Worm (Caenorhabditis elegans): ENCODE measurements around the gene srt-41.

Gene srt-41

DNA sequence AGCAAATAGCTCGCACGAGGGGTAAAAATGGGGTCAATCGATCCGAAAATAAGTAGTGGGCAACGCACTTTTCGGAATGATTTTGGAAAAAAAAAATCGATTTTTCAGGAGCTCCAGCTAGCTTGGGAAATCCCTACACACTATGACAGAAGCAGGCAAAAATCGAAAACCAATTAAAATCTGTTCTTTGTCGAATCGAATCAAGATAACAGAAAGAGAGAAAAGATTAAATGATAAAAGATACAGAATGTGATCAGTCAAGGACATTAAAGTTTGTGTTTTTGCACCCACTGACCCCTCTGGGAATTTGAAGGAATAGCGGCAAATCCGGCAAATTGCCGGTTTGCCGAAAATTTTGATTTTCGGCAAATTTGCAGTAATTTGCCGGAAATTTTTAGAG, 35.5 kb downstream of the srt-41 start:
- TF ChIP-seq drap-1 (GFP tag; optimal IDR thresholded peaks at IDR 0.05): no peak
- TF ChIP-seq mls-2 (tag; optimal IDR thresholded peaks at IDR 0.05): no peak
- TF ChIP-seq unc-120 (tag; optimal IDR thresholded peaks at IDR 0.05; ENCODE audit: poor library complexity, severe bottlenecking): no peak
- TF ChIP-seq cnd-1 (tag; optimal IDR thresholded peaks at IDR 0.05): no peak
- no peak for TF ChIP-seq lin-13 (tag; optimal IDR thresholded peaks at IDR 0.05)
- TF ChIP-seq flh-1 (GFP tag; optimal IDR thresholded peaks at IDR 0.05): no peak
- no peak for TF ChIP-seq nhr-237 (tag; optimal IDR thresholded peaks at IDR 0.05)

DNA sequence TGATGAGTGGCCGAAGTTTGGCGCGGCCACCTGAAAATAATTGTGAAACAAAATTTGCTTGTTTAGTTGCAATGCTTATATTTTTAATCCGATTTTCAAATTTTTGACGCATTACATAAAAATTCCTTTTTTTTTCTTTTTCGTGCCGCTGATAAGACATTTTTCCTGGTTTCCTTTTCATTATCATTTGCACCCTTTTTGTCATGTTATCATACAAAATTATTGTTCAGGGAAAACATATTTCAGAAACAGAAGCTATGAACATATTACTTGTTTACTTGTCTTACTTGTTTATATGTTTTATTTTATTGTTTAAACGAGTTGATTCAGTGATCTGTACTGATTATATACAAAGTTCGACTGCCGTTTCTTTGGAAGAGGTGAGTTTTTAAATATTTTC, 42.3 kb downstream of the srt-41 start, which contains the start of gene clec-205:
TSS of gene clec-205 (plus strand) at position 212 of the 400 bp plus-strand sequence.
- TF ChIP-seq nhr-12 (tag; optimal IDR thresholded peaks at IDR 0.05) (no peak), mls-2 (tag; optimal IDR thresholded peaks at IDR 0.05) (no peak), ceh-39 (tag; optimal IDR thresholded peaks at IDR 0.05) (no peak), nhr-237 (tag; optimal IDR thresholded peaks at IDR 0.05) (no peak), blmp-1 (tag; optimal IDR thresholded peaks at IDR 0.05) (no peak), nhr-76 (tag; optimal IDR thresholded peaks at IDR 0.05) (no peak), bed-3 (GFP tag; optimal IDR thresholded peaks at IDR 0.05) (no peak), mab-5 (tag; optimal IDR thresholded peaks at IDR 0.05) (no peak), snpc-4 (tag; optimal IDR thresholded peaks at IDR 0.05) (no peak), sem-2 (GFP tag; optimal IDR thresholded peaks at IDR 0.05) (no peak), unc-120 (tag; optimal IDR thresholded peaks at IDR 0.05; ENCODE audit: poor library complexity, severe bottlenecking) (no peak)

DNA sequence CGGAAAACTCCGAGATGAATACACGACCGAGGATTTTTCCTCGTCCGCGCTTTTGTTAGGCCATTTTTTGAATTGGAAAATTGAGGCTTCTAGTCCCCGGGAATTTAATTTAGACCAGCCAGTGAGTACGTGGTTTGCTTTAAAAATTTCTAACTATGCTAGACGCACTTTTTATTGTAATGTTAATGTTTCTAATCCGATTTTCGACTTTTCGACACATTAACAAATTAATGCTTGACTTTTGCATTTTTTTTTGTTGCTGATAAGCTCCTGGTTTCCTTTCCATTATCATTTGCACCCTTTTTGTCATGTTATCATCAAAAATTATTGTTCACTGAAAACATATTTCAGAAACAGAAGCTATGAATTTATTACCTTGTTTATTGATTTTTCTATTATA, 46.1 kb downstream of the srt-41 start, which contains the start of gene clec-204:
TSS of gene clec-204 (plus strand) at position 301 of the 400 bp plus-strand sequence.
- TF ChIP-seq lsy-2 (tag; optimal IDR thresholded peaks at IDR 0.05) (no peak), lin-13 (tag; optimal IDR thresholded peaks at IDR 0.05) (no peak), unc-39 (tag; optimal IDR thresholded peaks at IDR 0.05) (no peak), unc-62 (GFP tag; optimal IDR thresholded peaks at IDR 0.05) (no peak), mls-2 (tag; optimal IDR thresholded peaks at IDR 0.05) (no peak), nhr-76 (tag; optimal IDR thresholded peaks at IDR 0.05) (no peak), ztf-11 (tag; optimal IDR thresholded peaks at IDR 0.05) (no peak), bed-3 (GFP tag; optimal IDR thresholded peaks at IDR 0.05) (no peak), pha-4 (tag; optimal IDR thresholded peaks at IDR 0.05) (no peak), nhr-2 (tag; optimal IDR thresholded peaks at IDR 0.05) (no peak), drap-1 (GFP tag; optimal IDR thresholded peaks at IDR 0.05) (no peak), hlh-1 (tag; optimal IDR thresholded peaks at IDR 0.05) (no peak), ceh-39 (tag; optimal IDR thresholded peaks at IDR 0.05) (no peak)

ce11 chrV:1756099-1756498, 46.8 kb downstream of the srt-41 start:
- TF ChIP-seq snpc-4 (tag; optimal IDR thresholded peaks at IDR 0.05) (no peak), lsy-2 (tag; optimal IDR thresholded peaks at IDR 0.05) (no peak), pha-4 (tag; optimal IDR thresholded peaks at IDR 0.05) (no peak), ces-1 (GFP tag; optimal IDR thresholded peaks at IDR 0.05) (no peak), elt-3 (tag; optimal IDR thresholded peaks at IDR 0.05) (no peak), drap-1 (GFP tag; optimal IDR thresholded peaks at IDR 0.05) (no peak), unc-62 (GFP tag; optimal IDR thresholded peaks at IDR 0.05) (no peak)

DNA sequence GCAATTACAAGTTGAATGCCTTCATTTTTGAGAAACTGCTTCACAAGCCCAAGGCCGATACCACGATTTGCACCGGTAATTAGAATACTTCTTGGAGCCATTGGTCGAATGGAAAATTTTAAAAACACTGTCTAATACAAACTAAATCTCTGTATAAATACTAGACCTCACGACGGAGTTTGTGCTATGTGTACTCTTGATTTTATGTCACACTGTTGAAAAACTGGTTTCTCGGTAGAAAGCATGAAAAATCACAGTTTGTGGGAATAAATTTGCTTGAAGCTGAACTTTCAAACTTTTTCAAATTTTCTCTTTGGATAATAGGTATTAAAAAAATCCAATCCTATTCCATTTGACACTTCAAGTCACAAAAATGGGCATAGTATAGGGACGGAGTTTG, 47.4 kb downstream of the srt-41 start, which contains the start of gene ZK697.14:
TSS of gene ZK697.14 (minus strand) at position 101 of the 400 bp plus-strand sequence.
- TF ChIP-seq mab-5 (tag; optimal IDR thresholded peaks at IDR 0.05) (no peak), ztf-11 (tag; optimal IDR thresholded peaks at IDR 0.05) (no peak), unc-39 (tag; optimal IDR thresholded peaks at IDR 0.05) (no peak), tbx-8 (GFP tag; optimal IDR thresholded peaks at IDR 0.05) (no peak)

ce11 chrV:1752496-1752895, 50.4 kb downstream of the srt-41 start, which contains the start of gene ZK697.1:
ZK697.1 (plus strand) TSS chrV:1752796.
- no peak for TF ChIP-seq mep-1 (tag; optimal IDR thresholded peaks at IDR 0.05)
- TF ChIP-seq zip-8 (tag; optimal IDR thresholded peaks at IDR 0.05): no peak
- no peak for TF ChIP-seq nhr-12 (tag; optimal IDR thresholded peaks at IDR 0.05)

ce11 chrV:1751449-1751848, 51.5 kb downstream of the srt-41 start, which contains the start of gene srh-199:
srh-199 (minus strand) TSS chrV:1751549.
- TF ChIP-seq flh-1 (GFP tag; optimal IDR thresholded peaks at IDR 0.05): no peak

Data from whole organism, mixed stage, embryonic.